Worm (Caenorhabditis elegans): ENCODE measurements around the gene T16A1.10.

Gene T16A1.10

ce11 chrII:2094924-2095650 lies 3.2 kb upstream of the T16A1.10 start, which contains the start of gene T16A1.2:
T16A1.2 (plus strand) TSS chrII:2095600.
- TF ChIP-seq nhr-2 (tag; optimal IDR thresholded peaks at IDR 0.05) (peak; percentile 68), lin-13 (tag; optimal IDR thresholded peaks at IDR 0.05) (no peak), cnd-1 (tag; optimal IDR thresholded peaks at IDR 0.05) (peak; percentile 74), nhr-237 (tag; optimal IDR thresholded peaks at IDR 0.05) (no peak), M03D4.4 (tag; optimal IDR thresholded peaks at IDR 0.05) (no peak)

ce11 chrII:2093456-2093926 lies 1.6 kb upstream of the T16A1.10 start, which contains the start of gene fbxb-37:
fbxb-37 (minus strand) TSS chrII:2093876.
- TF ChIP-seq mls-2 (tag; optimal IDR thresholded peaks at IDR 0.05), result no peak
- TF ChIP-seq nhr-2 (tag; optimal IDR thresholded peaks at IDR 0.05), result peak; percentile 26

ce11 chrII:2090605-2091004 lies 1.3 kb downstream of the T16A1.10 start, which contains the start of gene trpl-5:
trpl-5 (minus strand) TSS chrII:2090636.
- TF ChIP-seq nhr-28 (tag; optimal IDR thresholded peaks at IDR 0.05) (no peak), mab-5 (tag; optimal IDR thresholded peaks at IDR 0.05) (no peak), zip-8 (tag; optimal IDR thresholded peaks at IDR 0.05) (no peak), lin-13 (tag; optimal IDR thresholded peaks at IDR 0.05) (no peak), ceh-43 (GFP tag; optimal IDR thresholded peaks at IDR 0.05) (no peak), snpc-4 (tag; optimal IDR thresholded peaks at IDR 0.05) (no peak), nhr-237 (tag; optimal IDR thresholded peaks at IDR 0.05) (no peak), unc-62 (GFP tag; optimal IDR thresholded peaks at IDR 0.05) (no peak), lsy-2 (tag; optimal IDR thresholded peaks at IDR 0.05) (no peak), ceh-39 (tag; optimal IDR thresholded peaks at IDR 0.05) (no peak), sem-2 (GFP tag; optimal IDR thresholded peaks at IDR 0.05) (no peak), unc-120 (tag; optimal IDR thresholded peaks at IDR 0.05; ENCODE audit: poor library complexity, severe bottlenecking) (no peak), lin-32 (GFP tag; optimal IDR thresholded peaks at IDR 0.05) (no peak), ceh-83 (GFP tag; optimal IDR thresholded peaks at IDR 0.05) (no peak), nhr-2 (tag; optimal IDR thresholded peaks at IDR 0.05) (no peak), M03D4.4 (tag; optimal IDR thresholded peaks at IDR 0.05) (no peak), nhr-12 (tag; optimal IDR thresholded peaks at IDR 0.05) (no peak), sptf-1 (tag; optimal IDR thresholded peaks at IDR 0.05) (no peak), unc-39 (tag; optimal IDR thresholded peaks at IDR 0.05) (no peak), ham-2 (GFP tag; optimal IDR thresholded peaks at IDR 0.05) (no peak)

- TF ChIP-seq elt-3 (tag; optimal IDR thresholded peaks at IDR 0.05) (no peak), zip-8 (tag; optimal IDR thresholded peaks at IDR 0.05) (no peak), unc-62 (GFP tag; optimal IDR thresholded peaks at IDR 0.05) (no peak), sem-2 (GFP tag; optimal IDR thresholded peaks at IDR 0.05) (no peak), drap-1 (GFP tag; optimal IDR thresholded peaks at IDR 0.05) (no peak), lin-32 (GFP tag; optimal IDR thresholded peaks at IDR 0.05) (no peak), blmp-1 (tag; optimal IDR thresholded peaks at IDR 0.05) (no peak), nhr-237 (tag; optimal IDR thresholded peaks at IDR 0.05) (no peak), hlh-1 (tag; optimal IDR thresholded peaks at IDR 0.05) (no peak), ces-1 (GFP tag; optimal IDR thresholded peaks at IDR 0.05) (no peak)
These were observed 4.7 kb downstream of the T16A1.10 start for ce11 chrII:2087206-2087605.

ce11 chrII:2083726-2084179 lies 8.1 kb downstream of the T16A1.10 start, which contains the start of the genes T16A1.5 and fbxc-49:
T16A1.5 (minus strand) TSS chrII:2083826.
fbxc-49 (plus strand) TSS chrII:2084129.
- TF ChIP-seq ham-2 (GFP tag; optimal IDR thresholded peaks at IDR 0.05) (no peak), elt-3 (tag; optimal IDR thresholded peaks at IDR 0.05) (no peak), M03D4.4 (tag; optimal IDR thresholded peaks at IDR 0.05) (no peak), bed-3 (GFP tag; optimal IDR thresholded peaks at IDR 0.05) (no peak), flh-1 (GFP tag; optimal IDR thresholded peaks at IDR 0.05) (no peak), mls-2 (tag; optimal IDR thresholded peaks at IDR 0.05) (no peak), ceh-83 (GFP tag; optimal IDR thresholded peaks at IDR 0.05) (no peak), cnd-1 (tag; optimal IDR thresholded peaks at IDR 0.05) (no peak), sptf-1 (tag; optimal IDR thresholded peaks at IDR 0.05) (no peak), zip-8 (tag; optimal IDR thresholded peaks at IDR 0.05) (no peak), ztf-11 (tag; optimal IDR thresholded peaks at IDR 0.05) (no peak), ces-1 (GFP tag; optimal IDR thresholded peaks at IDR 0.05) (no peak), elt-1 (tag; optimal IDR thresholded peaks at IDR 0.05; ENCODE audit: borderline replicate concordance, insufficient read depth) (no peak), lin-13 (tag; optimal IDR thresholded peaks at IDR 0.05) (no peak), unc-120 (tag; optimal IDR thresholded peaks at IDR 0.05; ENCODE audit: poor library complexity, severe bottlenecking) (no peak), sem-2 (GFP tag; optimal IDR thresholded peaks at IDR 0.05) (no peak)
